Worm (Caenorhabditis elegans) whole organism, L4 larva: ENCODE results near the gene rfip-2.

Source experiments
- ama-1 ChIP-seq: fragments of 150-350 bp; optimal IDR thresholded peaks from 2 replicates; lab custom pipeline; 2014; ENCODE audit warnings: inconsistent platforms, mixed read lengths
- dpl-1 ChIP-seq: fragments of 150-350 bp; optimal IDR thresholded peaks from 2 replicates; lab custom pipeline; 2014; ENCODE audit warnings: missing biosample characterization, missing genetic modification reagents, missing genetic modification characterization
- fkh-10 ChIP-seq: fragments of 150-350 bp; optimal IDR thresholded peaks from 2 replicates; lab custom pipeline; 2014; ENCODE audit warnings: missing biosample characterization, missing genetic modification reagents, missing genetic modification characterization
- mxl-3 ChIP-seq: fragments of 200-800 bp; sonication (Bioruptor generic); optimal IDR thresholded peaks from 2 replicates; lab custom pipeline; 2018; ENCODE audit warnings: mild to moderate bottlenecking, missing genetic modification characterization, missing compliant biosample characterization
- unc-62 ChIP-seq, 3 experiments: fragments of 150-350 bp in 1 of 3; sonication (generic microtip); optimal IDR thresholded peaks in 2 of 3; peaks in 1 of 3; 1 replicate in 1 of 3; 2 replicates in 2 of 3; lab custom pipeline; 2014 to 2017; ENCODE audit warnings: missing biosample characterization in 3 of 3, missing genetic modification characterization in 3 of 3, missing genetic modification reagents in 3 of 3, missing genotype in 1 of 3
- zfp-2 ChIP-seq: sonication (generic microtip); optimal IDR thresholded peaks from 2 replicates; lab custom pipeline; 2016; ENCODE audit warnings: mild to moderate bottlenecking, missing genetic modification characterization, missing compliant biosample characterization
- ztf-7 ChIP-seq: fragments of 150-350 bp; optimal IDR thresholded peaks from 2 replicates; lab custom pipeline; 2014; ENCODE audit warnings: missing biosample characterization, missing genetic modification characterization

The rfip-2 gene

ce11 chrII:773830-774229 is 50.2 kb downstream of the rfip-2 start:
- no peak for TF ChIP-seq zfp-2 (tag; lab: Kevin White, UChicago)
- peak; percentile 81 for TF ChIP-seq fkh-10 (GFP tag; lab: Kevin White, UChicago)
- no peak for TF ChIP-seq mxl-3 (GFP tag; lab: Kevin White, UChicago)

ce11 chrII:775033-775432 is 51.4 kb downstream of the rfip-2 start, which contains the start of gene Y39F10A.1:
Gene Y39F10A.1 (plus strand): TSS chrII:775333.
- TF ChIP-seq ama-1 (no peak), unc-62 (GFP tag; optimal IDR thresholded peaks at IDR 0.05 in 1 of 2; lab: Kevin White, UChicago) (peak in 1 of 2 experiments; percentile 46), unc-62 (tag; optimal IDR thresholded peaks at IDR 0.05; lab: Kevin White, UChicago) (no peak), ztf-7 (tag; lab: Kevin White, UChicago) (no peak), dpl-1 (GFP tag; lab: Kevin White, UChicago) (no peak)
